Worm (Caenorhabditis elegans) whole organism, L4 larva: ENCODE results near the gene Y53G8B.1.

Source experiments
- D1046.2 ChIP-seq: fragments of 200-800 bp; sonication (Bioruptor generic); IDR thresholded peaks from 2 replicates; pipeline ENCODE4 v1.3.6; 2022; ENCODE audit warnings: missing genetic modification characterization, missing compliant biosample characterization
- F26F4.8 ChIP-seq: fragments of 200-800 bp; sonication (Bioruptor generic); conservative IDR thresholded peaks from 2 replicates; pipeline ENCODE4 v1.3.6; 2022; ENCODE audit warnings: missing genetic modification characterization, missing compliant biosample characterization
- F44E2.7 ChIP-seq: fragments of 200-800 bp; sonication (Bioruptor generic); IDR thresholded peaks from 2 replicates; pipeline ENCODE4 v2.1.2; 2022; ENCODE audit warnings: missing genetic modification characterization, missing compliant biosample characterization
- Y105C5A.15 ChIP-seq: fragments of 200-800 bp; sonication (Bioruptor generic); IDR thresholded peaks from 2 replicates; pipeline ENCODE4 v1.3.6; 2022; ENCODE audit warnings: missing genetic modification characterization, missing compliant biosample characterization
- Y75B8A.6 ChIP-seq: fragments of 200-800 bp; sonication (Bioruptor generic); IDR thresholded peaks from 2 replicates; pipeline ENCODE4 v1.3.6; 2022; ENCODE audit warnings: missing genetic modification reagents, missing genetic modification characterization, missing compliant biosample characterization
- ZK337.2 ChIP-seq: fragments of 200-800 bp; sonication (Bioruptor generic); IDR thresholded peaks from 2 replicates; pipeline ENCODE4 v1.3.6; 2022; ENCODE audit warnings: missing genetic modification reagents, missing genetic modification characterization, missing compliant biosample characterization
- ZK546.5 ChIP-seq, 2 experiments: sonication (generic microtip); optimal IDR thresholded peaks; 2 replicates each; lab custom pipeline; 2017; ENCODE audit warnings: missing biosample characterization in 2 of 2, missing genetic modification characterization in 2 of 2
- aha-1 ChIP-seq: fragments of 150-350 bp; peaks from one replicate; lab custom pipeline; 2014; ENCODE audit warnings: missing biosample characterization, missing genetic modification characterization
- arid-1 ChIP-seq: fragments of 200-800 bp; sonication (Bioruptor generic); conservative IDR thresholded peaks from 2 replicates; pipeline ENCODE4 v1.3.6; 2022; ENCODE audit warnings: missing genetic modification reagents, missing genetic modification characterization, missing compliant biosample characterization
- ceh-28 ChIP-seq: fragments of 150-350 bp; optimal IDR thresholded peaks from 2 replicates; lab custom pipeline; 2014; ENCODE audit warnings: missing biosample characterization, missing genetic modification reagents, missing genetic modification characterization
- ceh-62 ChIP-seq: sonication (generic microtip); optimal IDR thresholded peaks from 2 replicates; lab custom pipeline; 2017; ENCODE audit warnings: missing biosample characterization, missing genetic modification characterization
- ceh-82 ChIP-seq: sonication (generic microtip); optimal IDR thresholded peaks from 2 replicates; lab custom pipeline; 2017; ENCODE audit warnings: missing biosample characterization, missing genetic modification characterization
- ces-1 ChIP-seq: fragments of 150-350 bp; sonication (generic microtip); optimal IDR thresholded peaks from 4 replicates; lab custom pipeline; 2014; ENCODE audit warnings: missing biosample characterization, missing genetic modification reagents, missing genetic modification characterization
- cey-2 ChIP-seq: sonication (generic microtip); optimal IDR thresholded peaks from 3 replicates; lab custom pipeline; 2017; ENCODE audit warnings: missing genetic modification characterization, mild to moderate bottlenecking, missing compliant biosample characterization, antibody characterized with exemption, borderline replicate concordance; ENCODE audit not compliant: insufficient read depth
- ctbp-1 ChIP-seq: fragments of 200-800 bp; sonication (Bioruptor generic); IDR thresholded peaks from 2 replicates; pipeline ENCODE4 v1.3.6; 2022; ENCODE audit warnings: missing genetic modification reagents, missing genetic modification characterization, missing compliant biosample characterization
- daf-16 ChIP-seq, 3 experiments: sonication (generic microtip); optimal IDR thresholded peaks; 2 replicates each; lab custom pipeline; 2016 to 2017; ENCODE audit warnings: missing genetic modification characterization in 3 of 3, missing genetic modification reagents in 3 of 3, mild to moderate bottlenecking in 2 of 3, missing compliant biosample characterization in 2 of 3, missing biosample characterization in 1 of 3, moderate library complexity in 1 of 3
- dmd-9 ChIP-seq: fragments of 200-800 bp; sonication (Bioruptor generic); IDR thresholded peaks from 2 replicates; pipeline ENCODE4 v1.3.6; 2022; ENCODE audit warnings: missing genetic modification reagents, missing genetic modification characterization, missing compliant biosample characterization
- dpl-1 ChIP-seq: fragments of 150-350 bp; optimal IDR thresholded peaks from 2 replicates; lab custom pipeline; 2014; ENCODE audit warnings: missing biosample characterization, missing genetic modification reagents, missing genetic modification characterization
- egl-27 ChIP-seq: sonication (generic microtip); optimal IDR thresholded peaks from 3 replicates; lab custom pipeline; 2017; ENCODE audit warnings: missing biosample characterization, missing genetic modification reagents, missing genetic modification characterization
- egl-43 ChIP-seq: fragments of 200-800 bp; sonication (Bioruptor generic); IDR thresholded peaks from 2 replicates; pipeline ENCODE4 v1.3.6; 2022; ENCODE audit warnings: missing genetic modification reagents, missing genetic modification characterization, missing compliant biosample characterization
- hlh-30 ChIP-seq: sonication (generic microtip); optimal IDR thresholded peaks from 2 replicates; lab custom pipeline; 2017; ENCODE audit warnings: antibody characterized with exemption, mild to moderate bottlenecking, missing genetic modification characterization, missing compliant biosample characterization; ENCODE audit not compliant: insufficient read depth
- hmg-1.1 ChIP-seq: fragments of 200-800 bp; sonication (Bioruptor generic); IDR thresholded peaks from 2 replicates; pipeline ENCODE4 v1.3.6; 2022; ENCODE audit warnings: missing genetic modification reagents, missing genetic modification characterization, missing compliant biosample characterization
- lin-1 ChIP-seq: fragments of 200-800 bp; sonication (Bioruptor generic); IDR thresholded peaks from 2 replicates; pipeline ENCODE4 v1.3.6; 2022; ENCODE audit warnings: missing genetic modification reagents, missing genetic modification characterization, missing compliant biosample characterization
- lin-29 ChIP-seq: fragments of 200-800 bp; sonication (Bioruptor generic); IDR thresholded peaks from 2 replicates; pipeline ENCODE4 v1.3.6; 2022; ENCODE audit warnings: missing genetic modification reagents, missing genetic modification characterization, missing compliant biosample characterization
- lin-38 ChIP-seq: fragments of 200-800 bp; sonication (Bioruptor generic); IDR thresholded peaks from 2 replicates; pipeline ENCODE4 v1.3.6; 2022; ENCODE audit warnings: missing genetic modification reagents, missing genetic modification characterization, missing compliant biosample characterization
- lsy-2 ChIP-seq, 2 experiments: fragments of 150-350 bp in 1 of 2; sonication (generic microtip) in 1 of 2; optimal IDR thresholded peaks; 2 replicates each; lab custom pipeline; 2014 to 2017; ENCODE audit warnings: missing biosample characterization in 2 of 2, missing genetic modification characterization in 2 of 2
- mdl-1 ChIP-seq, 2 experiments: fragments of 150-350 bp in 1 of 2; sonication (generic microtip) in 1 of 2; optimal IDR thresholded peaks; 2 replicates each; lab custom pipeline; 2014 to 2017; ENCODE audit warnings: missing biosample characterization in 2 of 2, missing genetic modification characterization in 2 of 2
- mep-1 ChIP-seq: fragments of 150-350 bp; sonication (generic microtip); optimal IDR thresholded peaks from 3 replicates; lab custom pipeline; 2014; ENCODE audit warnings: missing biosample characterization, missing genetic modification characterization
- mes-2 ChIP-seq: sonication (generic microtip); optimal IDR thresholded peaks from 2 replicates; lab custom pipeline; 2016; ENCODE audit warnings: missing genotype, mild to moderate bottlenecking, missing genetic modification characterization, missing compliant biosample characterization; ENCODE audit not compliant: poor library complexity, severe bottlenecking
- nhr-10 ChIP-seq: fragments of 150-350 bp; optimal IDR thresholded peaks from 2 replicates; lab custom pipeline; 2014; ENCODE audit warnings: missing biosample characterization, missing genetic modification characterization
- nhr-11 ChIP-seq: fragments of 150-350 bp; optimal IDR thresholded peaks from 2 replicates; lab custom pipeline; 2014; ENCODE audit warnings: missing biosample characterization, missing genetic modification characterization
- nhr-28 ChIP-seq: fragments of 150-350 bp; optimal IDR thresholded peaks from 2 replicates; lab custom pipeline; 2014; ENCODE audit warnings: missing biosample characterization, missing genetic modification characterization
- snpc-1.2 ChIP-seq: fragments of 200-800 bp; sonication (Bioruptor generic); IDR thresholded peaks from 2 replicates; pipeline ENCODE4 v1.3.6; 2022; ENCODE audit warnings: missing genetic modification reagents, missing genetic modification characterization, missing compliant biosample characterization
- tag-97 ChIP-seq: fragments of 200-800 bp; sonication (Bioruptor generic); IDR thresholded peaks from 2 replicates; pipeline ENCODE4 v1.3.6; 2022; ENCODE audit warnings: missing genetic modification characterization, missing compliant biosample characterization
- unc-130 ChIP-seq: sonication (generic microtip); optimal IDR thresholded peaks from 2 replicates; lab custom pipeline; 2016; ENCODE audit warnings: missing genetic modification reagents, missing genetic modification characterization, missing compliant biosample characterization
- unc-39 ChIP-seq: sonication (generic microtip); optimal IDR thresholded peaks from 2 replicates; lab custom pipeline; 2017; ENCODE audit warnings: missing biosample characterization, missing genetic modification characterization
- unc-62 ChIP-seq, 3 experiments: fragments of 150-350 bp in 1 of 3; sonication (generic microtip); optimal IDR thresholded peaks in 2 of 3; peaks in 1 of 3; 1 replicate in 1 of 3; 2 replicates in 2 of 3; lab custom pipeline; 2014 to 2017; ENCODE audit warnings: missing biosample characterization in 3 of 3, missing genetic modification characterization in 3 of 3, missing genetic modification reagents in 3 of 3, missing genotype in 1 of 3
- vab-7 ChIP-seq: fragments of 200-800 bp; sonication (Bioruptor generic); IDR thresholded peaks from 2 replicates; pipeline ENCODE4 v1.3.6; 2022; ENCODE audit warnings: missing genetic modification reagents, missing genetic modification characterization, missing compliant biosample characterization
- zip-11 ChIP-seq: fragments of 200-800 bp; sonication (Bioruptor generic); IDR thresholded peaks from 2 replicates; pipeline ENCODE4 v1.3.6; 2022; ENCODE audit warnings: missing genetic modification characterization, missing compliant biosample characterization

Y53G8B.1 gene

ce11 chrIII:3138087-3138486 is 9.0 kb downstream of the Y53G8B.1 start:
- TF ChIP-seq F26F4.8 (GFP tag; lab: Robert Waterston, UW) (no peak), aha-1 (tag; lab: Kevin White, UChicago) (no peak), D1046.2 (no peak), egl-43 (GFP tag; lab: Robert Waterston, UW) (0 out of 2 replicates have a peak, but pooled peaks have one; percentile 5)
- TF ChIP-seq, all 104 proteins: peak for 1

ce11 chrIII:3139144-3139543 is 10.1 kb downstream of the Y53G8B.1 start, which contains the start of gene mec-12:
mec-12 (minus strand) TSS chrIII:3139234.
- TF ChIP-seq snpc-1.2 (no peak), ctbp-1 (GFP tag; lab: Robert Waterston, UW) (0 out of 2 replicates have a peak, but pooled peaks have one; percentile 29), lsy-2 (tag; optimal IDR thresholded peaks at IDR 0.05; lab: Kevin White, UChicago) (peak in 1 of 2 experiments; percentile 20), mep-1 (tag; lab: Kevin White, UChicago) (peak; percentile 43), aha-1 (tag; lab: Kevin White, UChicago) (peak; percentile 66), vab-7 (no peak)

- TF ChIP-seq daf-16 (GFP tag; optimal IDR thresholded peaks at IDR 0.05; lab: Kevin White, UChicago) (no peak), daf-16 (tag; optimal IDR thresholded peaks at IDR 0.05; lab: Kevin White, UChicago) (no peak), F26F4.8 (GFP tag; lab: Robert Waterston, UW) (no peak), dmd-9 (no peak), mes-2 (no peak), ceh-82 (tag; lab: Kevin White, UChicago) (no peak), ZK337.2 (GFP tag; lab: Robert Waterston, UW) (no peak), lin-29 (GFP tag; lab: Robert Waterston, UW) (no peak), unc-39 (tag; lab: Kevin White, UChicago) (no peak), hmg-1.1 (GFP tag; lab: Robert Waterston, UW) (no peak)
- TF ChIP-seq, all 104 proteins: peak for 0
Observed at ce11 chrIII:3140227-3140626, 11.2 kb downstream of the Y53G8B.1 start.

ce11 chrIII:3142078-3142477 is 13.0 kb downstream of the Y53G8B.1 start:
- TF ChIP-seq ZK546.5 (tag; optimal IDR thresholded peaks at IDR 0.05; lab: Kevin White, UChicago), result no peak
- peak; percentile 91 for TF ChIP-seq ceh-28 (tag; lab: Kevin White, UChicago)
- TF ChIP-seq Y75B8A.6, result no peak

- TF ChIP-seq ceh-62 (no peak), egl-27 (tag; lab: Kevin White, UChicago) (no peak), ces-1 (GFP tag; lab: Kevin White, UChicago) (no peak), nhr-28 (tag; lab: Kevin White, UChicago) (no peak), D1046.2 (no peak), lsy-2 (tag; optimal IDR thresholded peaks at IDR 0.05; lab: Kevin White, UChicago) (no peak), unc-62 (GFP tag; optimal IDR thresholded peaks at IDR 0.05 in 1 of 2; lab: Kevin White, UChicago) (no peak), unc-62 (tag; optimal IDR thresholded peaks at IDR 0.05; lab: Kevin White, UChicago) (no peak), unc-130 (no peak), F44E2.7 (GFP tag; lab: Robert Waterston, UW) (no peak), lin-1 (GFP tag; lab: Robert Waterston, UW) (no peak)
- TF ChIP-seq, all 104 proteins: peak for 0
Observed at ce11 chrIII:3143657-3144056, 14.6 kb downstream of the Y53G8B.1 start, which contains the start of gene C44B11.4. C44B11.4 (minus strand) TSS chrIII:3143757.

- no peak for TF ChIP-seq arid-1 (GFP tag; lab: Robert Waterston, UW)
- TF ChIP-seq zip-11, result no peak
- TF ChIP-seq cey-2 (tag; lab: Kevin White, UChicago), result no peak
- TF ChIP-seq tag-97 (GFP tag; lab: Robert Waterston, UW), result no peak
- no peak for TF ChIP-seq mep-1 (tag; lab: Kevin White, UChicago)
- TF ChIP-seq dpl-1 (GFP tag; lab: Kevin White, UChicago), result no peak
- no peak for TF ChIP-seq Y75B8A.6
- no peak for TF ChIP-seq hlh-30 (tag; lab: Kevin White, UChicago)
- TF ChIP-seq mdl-1 (tag; optimal IDR thresholded peaks at IDR 0.05; lab: Kevin White, UChicago), result no peak
- no peak for TF ChIP-seq lsy-2 (tag; optimal IDR thresholded peaks at IDR 0.05; lab: Kevin White, UChicago)
- TF ChIP-seq D1046.2, result no peak
- TF ChIP-seq lin-38 (GFP tag; lab: Robert Waterston, UW), result no peak
- no peak for TF ChIP-seq ctbp-1 (GFP tag; lab: Robert Waterston, UW)
- no peak for TF ChIP-seq unc-39 (tag; lab: Kevin White, UChicago)
- no peak for TF ChIP-seq nhr-11 (tag; lab: Kevin White, UChicago)
- no peak for TF ChIP-seq Y105C5A.15 (GFP tag; lab: Robert Waterston, UW)
- no peak for TF ChIP-seq nhr-10
Observed at ce11 chrIII:3152848-3153247, 23.8 kb downstream of the Y53G8B.1 start, which contains the start of gene C44B11.6. C44B11.6 (plus strand) TSS chrIII:3153148.
